Fruit fly (Drosophila melanogaster): ENCODE results near the gene HLH3B.

Gene HLH3B

DNA sequence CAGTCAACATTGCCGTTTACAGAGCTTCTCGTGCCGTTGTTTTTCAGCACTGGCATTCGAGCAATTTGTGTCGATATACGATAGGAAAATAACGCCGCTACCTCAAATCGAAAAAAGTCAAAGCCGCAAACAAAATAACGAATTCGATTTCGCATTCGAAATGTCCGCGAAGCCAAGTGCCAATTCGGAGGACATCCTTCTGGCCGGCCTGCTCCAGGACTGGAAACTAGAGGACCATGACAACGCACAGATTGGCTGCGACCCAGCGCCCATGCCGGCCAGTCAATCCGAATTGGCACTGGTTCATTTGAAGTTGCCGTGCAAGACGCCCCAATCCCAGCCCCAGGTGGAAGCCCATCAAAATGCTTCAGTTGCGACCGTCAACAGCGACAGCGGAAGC lies 33.2 kb upstream of the HLH3B start (continued):
- TF ChIP-seq gcm2 (GFP tag; optimal IDR thresholded peaks at IDR 0.05) (no peak), tna (GFP tag; IDR thresholded peaks at IDR 0.05; ENCODE audit: partially characterized antibody) (peak; percentile 16; the same call in 1 of the 2 replicates), amos (GFP tag; IDR thresholded peaks at IDR 0.05; ENCODE audit: partially characterized antibody) (peak; percentile 41; the same call in 1 of the 2 replicates), gfzf (GFP tag; optimal IDR thresholded peaks at IDR 0.05) (peak; percentile 17), CG18764 (GFP tag; optimal IDR thresholded peaks at IDR 0.05) (peak; percentile 87), wek (GFP tag; optimal IDR thresholded peaks at IDR 0.05) (no peak), twi (tag; optimal IDR thresholded peaks at IDR 0.05) (no peak), mld (GFP tag; IDR thresholded peaks at IDR 0.05; ENCODE audit: partially characterized antibody) (no peak), cas (GFP tag; IDR thresholded peaks at IDR 0.05) (no peak), ssp (GFP tag; IDR thresholded peaks at IDR 0.05) (0 out of 2 replicates have a peak, but pooled peaks have one; percentile 8), psq (GFP tag; optimal IDR thresholded peaks at IDR 0.05) (no peak), Vsx1 (GFP tag; optimal IDR thresholded peaks at IDR 0.05) (no peak), stwl (tag; optimal IDR thresholded peaks at IDR 0.05) (peak; percentile 24), CG2120 (GFP tag; optimal IDR thresholded peaks at IDR 0.05) (peak; percentile 18), CG1603 (tag; optimal IDR thresholded peaks at IDR 0.05) (peak; percentile 2), row (GFP tag; IDR thresholded peaks at IDR 0.05) (peak; percentile 52; the same call in 2 of the 3 replicates), hkb (optimal IDR thresholded peaks at IDR 0.05) (no peak), hkb (GFP tag; IDR thresholded peaks at IDR 0.05) (no peak), vnd (GFP tag; IDR thresholded peaks at IDR 0.05; ENCODE audit: partially characterized antibody) (0 out of 3 replicates have a peak, but pooled peaks have one; percentile 11), Nf-YA (GFP tag; IDR thresholded peaks at IDR 0.05) (no peak), ems (GFP tag; optimal IDR thresholded peaks at IDR 0.05) (no peak), CG3995 (GFP tag; optimal IDR thresholded peaks at IDR 0.05) (peak; percentile 85), CG13287 (GFP tag; IDR thresholded peaks at IDR 0.05; ENCODE audit: partially characterized antibody) (peak; percentile 62), slbo (GFP tag; IDR thresholded peaks at IDR 0.05) (no peak)

dm6 chrX:2713776-2714175 lies 32.3 kb upstream of the HLH3B start, which contains the start of the genes CG2685 and CG2694:
CG2685 (minus strand) TSS chrX:2713960.
CG2694 (plus strand) TSS chrX:2714079.
- no peak for TF ChIP-seq ab (GFP tag; optimal IDR thresholded peaks at IDR 0.05)
- TF ChIP-seq CG14050 (GFP tag; IDR thresholded peaks at IDR 0.05) = no peak
- no peak for TF ChIP-seq CG2875 (GFP tag; optimal IDR thresholded peaks at IDR 0.05)
- no peak for TF ChIP-seq CG7556 (GFP tag; optimal IDR thresholded peaks at IDR 0.05)
- TF ChIP-seq grau (tag; optimal IDR thresholded peaks at IDR 0.05) = no peak
- peak; percentile 75 for TF ChIP-seq E2f2 (GFP tag; IDR thresholded peaks at IDR 0.05)
- TF ChIP-seq Poxn (GFP tag; IDR thresholded peaks at IDR 0.05) = no peak
- TF ChIP-seq CG14710 (tag; optimal IDR thresholded peaks at IDR 0.05) = peak; percentile 13
- TF ChIP-seq CG30020 (tag; optimal IDR thresholded peaks at IDR 0.05) = no peak
- TF ChIP-seq zen (tag; optimal IDR thresholded peaks at IDR 0.05) = peak; percentile 9
- no peak for TF ChIP-seq Tbp (GFP tag; optimal IDR thresholded peaks at IDR 0.05)
- no peak for TF ChIP-seq CG34422 (GFP tag; IDR thresholded peaks at IDR 0.05)
- TF ChIP-seq CG1024 (GFP tag; IDR thresholded peaks at IDR 0.05) = no peak
- TF ChIP-seq Lim3 (GFP tag; IDR thresholded peaks at IDR 0.05) = no peak
- no peak for TF ChIP-seq CG14441 (GFP tag; IDR thresholded peaks at IDR 0.05)
- TF ChIP-seq br (optimal IDR thresholded peaks at IDR 0.05) = no peak
- no peak for TF ChIP-seq CG11093 (GFP tag; IDR thresholded peaks at IDR 0.05)
- TF ChIP-seq NC2α (GFP tag; optimal IDR thresholded peaks at IDR 0.05) = no peak
- no peak for TF ChIP-seq B-H1 (GFP tag; IDR thresholded peaks at IDR 0.05)
- TF ChIP-seq Pdp1 (GFP tag; optimal IDR thresholded peaks at IDR 0.05) = no peak
- TF ChIP-seq CG12391 (tag; optimal IDR thresholded peaks at IDR 0.05) = no peak
- no peak for TF ChIP-seq H2.0 (GFP tag; IDR thresholded peaks at IDR 0.05)
- no peak for TF ChIP-seq CG17612 (GFP tag; IDR thresholded peaks at IDR 0.05)
- no peak for TF ChIP-seq sim (GFP tag; IDR thresholded peaks at IDR 0.05)
- peak; percentile 80 for TF ChIP-seq amos (GFP tag; IDR thresholded peaks at IDR 0.05; ENCODE audit: partially characterized antibody)
- TF ChIP-seq sob (GFP tag; IDR thresholded peaks at IDR 0.05) = peak; percentile 46
- peak; percentile 48 for TF ChIP-seq HmgZ (tag; optimal IDR thresholded peaks at IDR 0.05)
- no peak for TF ChIP-seq NC2β (GFP tag; optimal IDR thresholded peaks at IDR 0.05)
- peak; percentile 39; the same call in 1 of the 3 replicates for TF ChIP-seq CG11560 (tag; IDR thresholded peaks at IDR 0.05)
- TF ChIP-seq cato (GFP tag; optimal IDR thresholded peaks at IDR 0.05; ENCODE audit: borderline replicate concordance) = no peak
